Worm (Caenorhabditis elegans): ENCODE results near the gene sax-3.

DNA sequence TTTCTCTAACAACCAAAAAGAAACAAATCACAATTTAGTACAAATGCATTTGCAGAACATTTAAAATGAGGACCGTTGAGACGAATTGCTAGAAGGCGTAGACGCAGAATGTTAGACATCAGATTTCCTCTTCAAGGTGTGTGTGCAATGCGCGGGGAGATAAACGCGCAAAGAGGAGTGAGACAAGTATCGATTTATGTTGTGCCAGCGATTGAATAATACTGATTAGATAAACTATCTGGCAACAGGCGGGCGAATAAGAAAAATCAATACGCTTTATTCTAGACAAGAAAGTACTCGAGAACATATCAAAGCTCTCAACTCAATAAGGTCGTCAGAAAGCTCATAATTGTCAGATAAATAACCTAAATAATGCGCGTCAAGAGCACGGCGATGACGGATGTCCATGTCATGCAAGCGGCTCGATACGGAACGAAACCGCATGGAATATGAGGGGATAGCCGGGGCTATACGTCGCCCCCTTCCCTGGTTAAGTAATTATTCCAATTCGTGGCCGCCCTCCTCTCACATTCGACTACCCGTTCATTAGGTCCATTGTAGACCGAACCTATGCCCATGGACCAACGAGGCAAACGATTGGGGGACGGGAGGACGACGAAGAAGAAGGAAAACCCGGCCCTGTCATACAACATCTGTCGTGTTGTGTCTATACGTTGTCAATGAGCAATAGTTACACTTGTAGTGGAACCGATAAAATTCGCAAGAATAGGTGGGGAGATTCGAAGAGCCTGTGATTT is 1.5 kb upstream of the sax-3 start:
- TF ChIP-seq snpc-4 (GFP tag; optimal IDR thresholded peaks at IDR 0.05) (no peak), snpc-4 (tag; optimal IDR thresholded peaks at IDR 0.05) (no peak), fkh-3 (tag; optimal IDR thresholded peaks at IDR 0.05) (no peak)

Measured in whole organism, young adult.